ENCODE assay signal across 1 fruit fly cellular context in the genomic region with DNA sequence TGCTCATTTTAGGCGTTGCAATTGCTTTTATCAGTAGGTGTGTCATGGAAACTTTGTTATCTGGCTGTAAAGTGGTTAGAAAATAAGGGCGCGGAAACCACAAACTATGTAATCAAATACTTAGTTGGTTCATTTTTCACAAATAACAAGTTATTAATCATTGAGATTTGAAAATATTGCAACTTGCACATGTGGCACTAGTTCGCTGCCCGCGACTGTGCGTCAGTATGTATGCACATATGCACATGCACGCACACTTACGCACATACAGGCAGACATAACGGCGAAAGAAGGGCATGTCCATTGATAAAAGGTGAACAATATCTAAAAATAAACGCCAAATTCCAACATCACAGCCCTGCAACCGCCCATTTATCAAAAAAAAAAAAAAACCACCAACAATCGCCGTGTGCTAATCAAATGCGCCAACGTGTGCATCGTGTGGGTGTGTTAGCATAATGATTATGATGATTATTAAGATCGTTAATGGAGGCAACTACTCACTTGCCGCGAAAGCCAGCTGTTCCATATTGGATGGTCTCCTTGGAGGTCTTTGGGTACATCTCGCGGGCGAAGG.
TF ChIP-seq lines count a peak whose summit lies in the region.

No protein-coding gene starts in this region.

TF ChIP-seq in whole organism, embryonic, 481 proteins besides CTCF, POLR2A, EP300 and RAD21 (continued from another document and continues in another):
- TF ChIP-seq ab (GFP tag; optimal IDR thresholded peaks at IDR 0.05; lab: Kevin White, UChicago) (no peak), trh (GFP tag; optimal IDR thresholded peaks at IDR 0.05; lab: Kevin White, UChicago) (no peak), cad (GFP tag; optimal IDR thresholded peaks at IDR 0.05; lab: Kevin White, UChicago) (no peak), otp (GFP tag; IDR thresholded peaks at IDR 0.05; lab: Robert Waterston, UW) (0 out of 3 replicates have a peak, but pooled peaks have one; percentile 43), sna (GFP tag; IDR thresholded peaks at IDR 0.05; lab: Robert Waterston, UW; ENCODE audit: partially characterized antibody) (no peak), ATbp (GFP tag; optimal IDR thresholded peaks at IDR 0.05; lab: Kevin White, UChicago) (peak; percentile 40), Bteb2 (GFP tag; optimal IDR thresholded peaks at IDR 0.05; lab: Kevin White, UChicago) (peak; percentile 22), TFAM (GFP tag; optimal IDR thresholded peaks at IDR 0.05; lab: Kevin White, UChicago) (no peak), PHDP (tag; optimal IDR thresholded peaks at IDR 0.05; lab: Kevin White, UChicago) (peak; percentile 48), oc (tag; optimal IDR thresholded peaks at IDR 0.05; lab: Kevin White, UChicago) (no peak), NfI (GFP tag; optimal IDR thresholded peaks at IDR 0.05; lab: Kevin White, UChicago) (peak; percentile 38), CG6683 (GFP tag; optimal IDR thresholded peaks at IDR 0.05; lab: Kevin White, UChicago) (peak; percentile 12), YL-1 (GFP tag; optimal IDR thresholded peaks at IDR 0.05; lab: Kevin White, UChicago) (no peak), CG6854 (GFP tag; optimal IDR thresholded peaks at IDR 0.05; lab: Kevin White, UChicago) (no peak), CG17829 (tag; optimal IDR thresholded peaks at IDR 0.05; lab: Kevin White, UChicago) (peak; percentile 58), CG7987 (GFP tag; optimal IDR thresholded peaks at IDR 0.05; lab: Kevin White, UChicago) (no peak), CG17612 (GFP tag; IDR thresholded peaks at IDR 0.05; lab: Robert Waterston, UW) (no peak), unpg (GFP tag; optimal IDR thresholded peaks at IDR 0.05; lab: Kevin White, UChicago) (peak; percentile 66), esg (GFP tag; conservative IDR thresholded peaks at IDR 0.05; lab: Robert Waterston, UW) (peak; percentile 46), cas (GFP tag; IDR thresholded peaks at IDR 0.05; lab: Robert Waterston, UW) (no peak), CG10543 (GFP tag; optimal IDR thresholded peaks at IDR 0.05; lab: Kevin White, UChicago) (peak; percentile 10), CG12299 (tag; optimal IDR thresholded peaks at IDR 0.05; lab: Kevin White, UChicago) (no peak), jumu (GFP tag; optimal IDR thresholded peaks at IDR 0.05; lab: Kevin White, UChicago) (no peak), CG12744 (GFP tag; optimal IDR thresholded peaks at IDR 0.05; lab: Kevin White, UChicago) (no peak), fu2 (GFP tag; optimal IDR thresholded peaks at IDR 0.05; lab: Kevin White, UChicago) (no peak), CG4617 (GFP tag; optimal IDR thresholded peaks at IDR 0.05; lab: Kevin White, UChicago; ENCODE audit: borderline replicate concordance) (no peak), her (GFP tag; optimal IDR thresholded peaks at IDR 0.05; lab: Kevin White, UChicago) (no peak), wor (GFP tag; IDR thresholded peaks at IDR 0.05; lab: Robert Waterston, UW) (0 out of 2 replicates have a peak, but pooled peaks have one; percentile 25), klu (GFP tag; IDR thresholded peaks at IDR 0.05; lab: Robert Waterston, UW) (no peak), CG10431 (GFP tag; optimal IDR thresholded peaks at IDR 0.05; lab: Kevin White, UChicago) (no peak), ash1 (GFP tag; optimal IDR thresholded peaks at IDR 0.05; lab: Kevin White, UChicago) (no peak), Dbx (GFP tag; IDR thresholded peaks at IDR 0.05; lab: Robert Waterston, UW) (no peak), CG18262 (tag; optimal IDR thresholded peaks at IDR 0.05; lab: Kevin White, UChicago) (peak; percentile 63), Chrac-16 (GFP tag; optimal IDR thresholded peaks at IDR 0.05; lab: Kevin White, UChicago) (peak; percentile 13), sug (tag; optimal IDR thresholded peaks at IDR 0.05; lab: Kevin White, UChicago) (no peak), CG1529 (GFP tag; optimal IDR thresholded peaks at IDR 0.05; lab: Kevin White, UChicago) (peak; percentile 25), CG13287 (GFP tag; IDR thresholded peaks at IDR 0.05; lab: Robert Waterston, UW; ENCODE audit: partially characterized antibody) (no peak), CG1792 (GFP tag; optimal IDR thresholded peaks at IDR 0.05; lab: Kevin White, UChicago) (peak; percentile 7), CG7556 (GFP tag; optimal IDR thresholded peaks at IDR 0.05; lab: Kevin White, UChicago) (peak; percentile 8), zfh2 (GFP tag; optimal IDR thresholded peaks at IDR 0.05; lab: Kevin White, UChicago) (no peak), HmgD (GFP tag; optimal IDR thresholded peaks at IDR 0.05; lab: Kevin White, UChicago) (no peak), lbe (GFP tag; optimal IDR thresholded peaks at IDR 0.05; lab: Kevin White, UChicago) (peak; percentile 70), Lim3 (GFP tag; IDR thresholded peaks at IDR 0.05; lab: Robert Waterston, UW) (no peak), CrebB (tag; optimal IDR thresholded peaks at IDR 0.05; lab: Kevin White, UChicago) (no peak), luna (GFP tag; optimal IDR thresholded peaks at IDR 0.05; lab: Kevin White, UChicago) (no peak), Bdp1 (GFP tag; optimal IDR thresholded peaks at IDR 0.05; lab: Kevin White, UChicago) (no peak), slbo (GFP tag; IDR thresholded peaks at IDR 0.05; lab: Robert Waterston, UW) (peak; percentile 47), Nf-YC (tag; optimal IDR thresholded peaks at IDR 0.05; lab: Kevin White, UChicago) (peak; percentile 19), CG3847 (GFP tag; IDR thresholded peaks at IDR 0.05; lab: Robert Waterston, UW) (no peak), dan (GFP tag; IDR thresholded peaks at IDR 0.05; lab: Robert Waterston, UW) (no peak), fd96Cb (tag; optimal IDR thresholded peaks at IDR 0.05; lab: Kevin White, UChicago) (peak; percentile 42), vvl (GFP tag; IDR thresholded peaks at IDR 0.05; lab: Robert Waterston, UW) (peak; percentile 84), CG11696 (GFP tag; IDR thresholded peaks at IDR 0.05; lab: Robert Waterston, UW) (peak; percentile 97), Pdp1 (GFP tag; optimal IDR thresholded peaks at IDR 0.05; lab: Kevin White, UChicago) (peak in 1 of 2 experiments; percentile 40), CG17385 (GFP tag; optimal IDR thresholded peaks at IDR 0.05; lab: Kevin White, UChicago) (peak; percentile 52), az2 (GFP tag; optimal IDR thresholded peaks at IDR 0.05; lab: Kevin White, UChicago) (peak; percentile 49), crp (GFP tag; optimal IDR thresholded peaks at IDR 0.05; lab: Kevin White, UChicago) (no peak), CG10979 (tag; optimal IDR thresholded peaks at IDR 0.05; lab: Kevin White, UChicago) (peak; percentile 59), CG4404 (GFP tag; IDR thresholded peaks at IDR 0.05; lab: Robert Waterston, UW) (0 out of 2 replicates have a peak, but pooled peaks have one; percentile 11), CG13296 (GFP tag; optimal IDR thresholded peaks at IDR 0.05; lab: Kevin White, UChicago) (peak; percentile 1), CG6272 (GFP tag; IDR thresholded peaks at IDR 0.05; lab: Robert Waterston, UW) (no peak), E2f1 (GFP tag; IDR thresholded peaks at IDR 0.05; lab: Robert Waterston, UW) (peak; percentile 12; the same call in 1 of the 2 replicates), ro (GFP tag; IDR thresholded peaks at IDR 0.05; lab: Robert Waterston, UW) (no peak), CG16813 (GFP tag; IDR thresholded peaks at IDR 0.05; lab: Robert Waterston, UW; ENCODE audit: partially characterized antibody) (no peak), Ravus (GFP tag; IDR thresholded peaks at IDR 0.05; lab: Robert Waterston, UW) (no peak), bsh (GFP tag; optimal IDR thresholded peaks at IDR 0.05; lab: Kevin White, UChicago) (peak; percentile 23 to 67), Six4 (GFP tag; optimal IDR thresholded peaks at IDR 0.05; lab: Kevin White, UChicago) (peak; percentile 22), Dip2 (GFP tag; IDR thresholded peaks at IDR 0.05; lab: Robert Waterston, UW) (no peak), tgo (GFP tag; IDR thresholded peaks at IDR 0.05; lab: Robert Waterston, UW) (peak; percentile 34; the same call in 2 of the 3 replicates), Spps (tag; optimal IDR thresholded peaks at IDR 0.05; lab: Kevin White, UChicago) (no peak), ranshi (GFP tag; IDR thresholded peaks at IDR 0.05; lab: Robert Waterston, UW) (peak; percentile 17; the same call in 1 of the 2 replicates), Dref (GFP tag; IDR thresholded peaks at IDR 0.05; lab: Robert Waterston, UW) (no peak), CG15269 (tag; optimal IDR thresholded peaks at IDR 0.05; lab: Kevin White, UChicago) (peak; percentile 46), CG11247 (GFP tag; IDR thresholded peaks at IDR 0.05; lab: Robert Waterston, UW) (0 out of 2 replicates have a peak, but pooled peaks have one; percentile 43), CG2889 (GFP tag; IDR thresholded peaks at IDR 0.05; lab: Robert Waterston, UW) (no peak), Oaz (GFP tag; IDR thresholded peaks at IDR 0.05; lab: Robert Waterston, UW) (0 out of 2 replicates have a peak, but pooled peaks have one; percentile 13), sisA (GFP tag; IDR thresholded peaks at IDR 0.05; lab: Robert Waterston, UW) (peak; percentile 61), Vsx1 (GFP tag; optimal IDR thresholded peaks at IDR 0.05; lab: Kevin White, UChicago) (no peak), zen2 (GFP tag; IDR thresholded peaks at IDR 0.05; lab: Robert Waterston, UW; ENCODE audit: partially characterized antibody) (no peak), CG7745 (tag; optimal IDR thresholded peaks at IDR 0.05; lab: Kevin White, UChicago) (no peak), h (optimal IDR thresholded peaks at IDR 0.05; lab: Kevin White, UChicago) (no peak), insv (GFP tag; optimal IDR thresholded peaks at IDR 0.05; lab: Kevin White, UChicago) (no peak), Camta (GFP tag; optimal IDR thresholded peaks at IDR 0.05; lab: Kevin White, UChicago) (peak; percentile 14), Side (GFP tag; optimal IDR thresholded peaks at IDR 0.05; lab: Kevin White, UChicago) (peak; percentile 39), CG31388 (GFP tag; optimal IDR thresholded peaks at IDR 0.05; lab: Kevin White, UChicago) (no peak), Fer3 (tag; optimal IDR thresholded peaks at IDR 0.05; lab: Kevin White, UChicago) (peak; percentile 28), emc (GFP tag; optimal IDR thresholded peaks at IDR 0.05; lab: Kevin White, UChicago) (no peak), onecut (GFP tag; IDR thresholded peaks at IDR 0.05; lab: Robert Waterston, UW) (peak; percentile 35), Mrtf (GFP tag; IDR thresholded peaks at IDR 0.05; lab: Robert Waterston, UW) (no peak), schlank (tag; optimal IDR thresholded peaks at IDR 0.05; lab: Kevin White, UChicago) (no peak), Elba2 (GFP tag; optimal IDR thresholded peaks at IDR 0.05; lab: Kevin White, UChicago) (no peak), danr (GFP tag; IDR thresholded peaks at IDR 0.05; lab: Robert Waterston, UW) (no peak), B-H2 (GFP tag; optimal IDR thresholded peaks at IDR 0.05; lab: Kevin White, UChicago) (no peak), CG7271 (tag; optimal IDR thresholded peaks at IDR 0.05; lab: Kevin White, UChicago) (no peak), HLHmδ (GFP tag; optimal IDR thresholded peaks at IDR 0.05; lab: Kevin White, UChicago) (no peak), toy (GFP tag; IDR thresholded peaks at IDR 0.05; lab: Robert Waterston, UW) (no peak), maf-S (GFP tag; optimal IDR thresholded peaks at IDR 0.05; lab: Kevin White, UChicago) (no peak), CG4424 (GFP tag; optimal IDR thresholded peaks at IDR 0.05; lab: Kevin White, UChicago) (peak; percentile 60), tio (GFP tag; optimal IDR thresholded peaks at IDR 0.05; lab: Kevin White, UChicago) (no peak), MTF-1 (GFP tag; optimal IDR thresholded peaks at IDR 0.05; lab: Kevin White, UChicago; ENCODE audit: borderline replicate concordance) (no peak), HHEX (GFP tag; optimal IDR thresholded peaks at IDR 0.05; lab: Kevin White, UChicago) (peak; percentile 10), Ada2b (GFP tag; IDR thresholded peaks at IDR 0.05; lab: Robert Waterston, UW) (peak; percentile 56), CG7839 (tag; optimal IDR thresholded peaks at IDR 0.05; lab: Kevin White, UChicago) (peak; percentile 51), CG14441 (GFP tag; IDR thresholded peaks at IDR 0.05; lab: Robert Waterston, UW) (peak; percentile 68), chinmo (GFP tag; IDR thresholded peaks at IDR 0.05; lab: Robert Waterston, UW; ENCODE audit: partially characterized antibody) (no peak), dmrt99B (tag; optimal IDR thresholded peaks at IDR 0.05; lab: Kevin White, UChicago) (peak; percentile 67), CG8478 (optimal IDR thresholded peaks at IDR 0.05; lab: Kevin White, UChicago) (no peak), CG31224 (GFP tag; IDR thresholded peaks at IDR 0.05; lab: Robert Waterston, UW) (no peak), phol (tag; optimal IDR thresholded peaks at IDR 0.05; lab: Kevin White, UChicago) (peak; percentile 45), CG13123 (GFP tag; optimal IDR thresholded peaks at IDR 0.05; lab: Kevin White, UChicago) (no peak), Antp (GFP tag; optimal IDR thresholded peaks at IDR 0.05; lab: Kevin White, UChicago) (no peak), en (GFP tag; optimal IDR thresholded peaks at IDR 0.05; lab: Kevin White, UChicago) (peak; percentile 41), CG11723 (GFP tag; optimal IDR thresholded peaks at IDR 0.05; lab: Kevin White, UChicago) (no peak), CG34422 (GFP tag; IDR thresholded peaks at IDR 0.05; lab: Robert Waterston, UW) (peak; percentile 44; the same call in 2 of the 3 replicates), MESR4 (GFP tag; optimal IDR thresholded peaks at IDR 0.05; lab: Kevin White, UChicago) (peak; percentile 31), lilli (GFP tag; optimal IDR thresholded peaks at IDR 0.05; lab: Kevin White, UChicago) (peak; percentile 35), CG15073 (GFP tag; optimal IDR thresholded peaks at IDR 0.05; lab: Kevin White, UChicago) (no peak), CG34376 (GFP tag; optimal IDR thresholded peaks at IDR 0.05; lab: Kevin White, UChicago) (no peak), NFAT (GFP tag; IDR thresholded peaks at IDR 0.05; lab: Robert Waterston, UW) (no peak), Scr (GFP tag; IDR thresholded peaks at IDR 0.05; lab: Robert Waterston, UW; ENCODE audit: partially characterized antibody) (no peak), CG6254 (GFP tag; optimal IDR thresholded peaks at IDR 0.05; lab: Kevin White, UChicago) (no peak), ham (GFP tag; IDR thresholded peaks at IDR 0.05; lab: Robert Waterston, UW) (no peak), Blimp-1 (GFP tag; optimal IDR thresholded peaks at IDR 0.05; lab: Kevin White, UChicago) (peak; percentile 61), Oli (tag; optimal IDR thresholded peaks at IDR 0.05; lab: Kevin White, UChicago) (peak; percentile 63), CG3065 (GFP tag; optimal IDR thresholded peaks at IDR 0.05; lab: Kevin White, UChicago) (no peak), CG18599 (GFP tag; optimal IDR thresholded peaks at IDR 0.05; lab: Kevin White, UChicago) (peak; percentile 33), Fer2 (tag; optimal IDR thresholded peaks at IDR 0.05; lab: Kevin White, UChicago) (no peak)
